Fruit fly (Drosophila melanogaster): ENCODE data around the gene CG15296.

The CG15296 gene

DNA sequence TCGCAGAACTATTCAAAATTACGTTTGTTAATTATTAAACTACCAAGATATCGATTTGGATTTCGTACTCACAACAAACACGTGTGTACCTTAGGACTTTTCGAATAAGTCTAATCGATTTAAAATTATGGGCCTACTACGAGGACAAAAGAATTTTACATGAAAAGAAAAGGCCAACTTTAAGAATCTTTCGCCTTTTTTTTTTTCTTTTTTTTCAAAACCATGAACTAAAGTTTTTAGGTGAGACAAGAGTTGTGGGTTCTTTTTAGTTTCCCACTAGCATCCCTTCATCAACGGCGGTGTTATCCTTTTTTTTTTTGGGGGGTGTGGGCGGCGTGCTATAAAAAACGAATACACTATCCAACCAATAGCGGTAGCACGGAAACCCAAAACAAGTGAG lies at the start of gene CG15296:
Gene CG15296 (minus strand): TSS at position 101 of the 400 bp plus-strand sequence.
- no peak for TF ChIP-seq h (optimal IDR thresholded peaks at IDR 0.05)
- TF ChIP-seq Sin3A (optimal IDR thresholded peaks at IDR 0.05): no peak
- TF ChIP-seq ttk (optimal IDR thresholded peaks at IDR 0.05): no peak
- TF ChIP-seq insv (optimal IDR thresholded peaks at IDR 0.05): no peak
- no peak for TF ChIP-seq psq (optimal IDR thresholded peaks at IDR 0.05)
- no peak for TF ChIP-seq Myc (optimal IDR thresholded peaks at IDR 0.05)

DNA sequence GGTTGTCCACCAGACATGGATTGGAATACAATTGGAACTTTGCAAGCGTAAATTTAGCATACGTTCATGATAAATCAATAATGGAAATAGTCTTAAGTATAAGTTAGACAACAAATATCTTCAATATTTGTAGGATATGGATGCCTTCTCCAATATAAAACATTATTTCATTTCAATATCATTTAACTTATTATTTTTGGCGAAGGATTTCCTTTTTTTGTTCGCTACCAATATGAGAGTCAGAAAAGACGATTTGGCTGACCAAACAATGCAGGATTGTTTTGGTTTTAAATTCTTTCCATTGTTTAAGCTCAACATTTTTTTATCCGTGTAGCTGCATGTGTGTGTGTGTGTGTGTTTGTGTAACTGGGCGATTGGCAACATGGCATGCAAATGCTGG lies 48.8 kb upstream of the CG15296 start:
- TF ChIP-seq Sin3A (optimal IDR thresholded peaks at IDR 0.05) (no peak), insv (optimal IDR thresholded peaks at IDR 0.05) (no peak), Myc (optimal IDR thresholded peaks at IDR 0.05) (no peak), ttk (optimal IDR thresholded peaks at IDR 0.05) (no peak), h (optimal IDR thresholded peaks at IDR 0.05) (no peak), psq (optimal IDR thresholded peaks at IDR 0.05) (no peak)

DNA sequence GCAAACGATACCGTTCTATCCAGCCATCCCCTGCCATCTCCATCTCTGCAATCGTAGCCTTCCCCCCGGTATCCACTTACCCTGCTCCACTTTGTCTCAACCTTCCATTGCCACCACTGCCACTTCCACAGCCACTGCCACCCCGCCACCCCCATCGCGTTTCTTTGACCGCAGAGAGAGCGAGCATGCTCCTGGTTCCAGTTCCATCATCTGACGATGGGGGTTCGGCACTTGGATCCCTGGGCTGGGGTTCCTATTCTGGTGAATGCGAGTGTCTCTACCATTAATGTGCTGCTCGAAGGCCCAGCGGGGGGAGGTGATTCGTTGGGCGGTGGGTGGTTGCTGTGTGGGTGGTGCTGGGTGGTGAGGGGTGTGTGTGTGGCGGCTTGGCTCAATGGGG lies 47.2 kb upstream of the CG15296 start:
- TF ChIP-seq Sin3A (optimal IDR thresholded peaks at IDR 0.05) (no peak), h (optimal IDR thresholded peaks at IDR 0.05) (no peak)

DNA sequence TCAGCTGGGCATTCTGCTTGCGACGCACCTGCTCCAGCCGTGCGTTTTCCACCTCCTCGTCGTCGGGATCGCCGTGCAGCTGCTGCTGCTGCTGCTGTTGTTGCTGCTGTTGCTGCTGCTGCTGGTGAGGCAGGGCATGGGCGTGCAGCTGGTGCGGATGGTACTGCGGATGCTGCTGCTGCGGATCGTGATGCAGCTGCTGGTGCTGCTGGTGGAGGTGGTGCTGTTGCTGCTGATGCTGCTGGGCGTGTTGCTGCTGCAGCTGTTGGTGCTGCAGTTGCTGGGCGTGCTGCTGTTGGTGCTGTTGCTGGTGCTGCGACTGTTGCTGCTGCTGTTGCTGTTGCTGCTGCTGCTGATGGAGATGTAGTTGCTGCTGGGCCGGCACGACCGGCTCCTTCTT lies 41.2 kb upstream of the CG15296 start:
- no peak for TF ChIP-seq insv (optimal IDR thresholded peaks at IDR 0.05)
- no peak for TF ChIP-seq Sin3A (optimal IDR thresholded peaks at IDR 0.05)
- no peak for TF ChIP-seq Myc (optimal IDR thresholded peaks at IDR 0.05)
- TF ChIP-seq psq (optimal IDR thresholded peaks at IDR 0.05): no peak
- no peak for TF ChIP-seq ttk (optimal IDR thresholded peaks at IDR 0.05)
- no peak for TF ChIP-seq h (optimal IDR thresholded peaks at IDR 0.05)

DNA sequence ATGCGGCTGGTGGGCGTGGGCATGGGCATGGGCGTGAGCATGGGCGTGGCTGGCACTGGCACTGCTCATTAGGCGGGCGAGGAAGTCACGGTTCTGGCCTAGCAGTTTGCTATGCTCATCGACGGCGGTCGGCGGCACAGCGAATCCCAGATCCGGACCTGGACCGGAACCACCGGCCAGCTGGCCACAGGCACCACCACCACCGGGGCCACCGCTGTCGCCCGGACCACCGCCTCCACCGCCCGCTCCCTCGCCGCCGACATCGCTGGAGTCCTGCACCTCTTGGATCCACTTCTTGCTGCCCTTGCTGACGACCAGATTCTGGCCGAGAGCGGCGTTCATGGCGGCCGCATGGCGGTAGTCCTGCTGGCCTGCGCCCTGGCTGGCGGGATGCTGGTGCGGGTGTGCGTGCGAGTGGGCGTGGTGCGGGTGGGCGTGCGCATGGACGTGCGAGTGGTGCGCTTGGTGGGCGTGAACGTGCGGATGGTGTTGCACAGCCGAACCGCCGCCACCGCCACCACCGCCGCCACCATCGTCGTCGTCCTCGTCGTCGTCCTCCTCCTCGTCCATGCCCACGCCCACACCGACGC lies 40.6 kb upstream of the CG15296 start:
- TF ChIP-seq psq (optimal IDR thresholded peaks at IDR 0.05) (no peak), Myc (optimal IDR thresholded peaks at IDR 0.05) (no peak), ttk (optimal IDR thresholded peaks at IDR 0.05) (no peak), Sin3A (optimal IDR thresholded peaks at IDR 0.05) (no peak), h (optimal IDR thresholded peaks at IDR 0.05) (no peak), insv (optimal IDR thresholded peaks at IDR 0.05) (no peak)

DNA sequence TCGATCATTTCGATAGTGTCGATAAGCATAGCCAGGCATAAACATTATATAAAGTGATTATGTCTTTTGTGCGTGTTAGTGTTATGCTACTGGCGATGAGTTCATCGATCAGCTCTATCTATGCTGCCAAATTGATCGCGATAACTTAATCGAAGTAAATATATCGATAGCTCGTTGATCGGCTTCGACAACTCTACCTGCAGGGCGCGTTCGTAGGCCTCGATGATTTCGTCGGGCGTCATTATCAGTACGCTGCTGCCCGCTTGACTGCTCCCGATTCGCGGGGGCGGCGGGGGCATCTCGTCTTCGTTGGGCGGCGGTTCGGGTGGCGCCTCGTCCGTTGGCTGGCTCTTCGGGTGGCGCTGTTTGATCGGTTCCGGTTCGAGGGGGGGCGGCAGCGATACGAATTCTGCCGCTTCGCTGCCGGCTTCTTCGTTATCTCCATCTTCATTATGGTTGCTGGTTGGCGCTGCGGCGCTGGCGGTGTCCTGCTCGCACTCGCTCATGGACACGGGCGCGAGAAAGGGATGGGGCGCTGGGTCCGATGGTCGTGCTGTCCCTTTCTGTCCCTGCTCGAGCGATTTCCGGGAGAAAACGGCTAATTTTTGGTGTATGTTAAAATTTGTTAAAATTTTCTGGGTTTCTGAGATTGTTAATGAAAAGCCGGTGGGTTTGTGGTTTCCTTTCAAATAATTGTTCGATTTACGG lies 35.8 kb upstream of the CG15296 start, which contains the start of gene CG1628:
Gene CG1628 (minus strand): TSS at position 658 of the 708 bp plus-strand sequence.
- TF ChIP-seq insv (optimal IDR thresholded peaks at IDR 0.05) (no peak), psq (optimal IDR thresholded peaks at IDR 0.05) (peak; percentile 28)

DNA sequence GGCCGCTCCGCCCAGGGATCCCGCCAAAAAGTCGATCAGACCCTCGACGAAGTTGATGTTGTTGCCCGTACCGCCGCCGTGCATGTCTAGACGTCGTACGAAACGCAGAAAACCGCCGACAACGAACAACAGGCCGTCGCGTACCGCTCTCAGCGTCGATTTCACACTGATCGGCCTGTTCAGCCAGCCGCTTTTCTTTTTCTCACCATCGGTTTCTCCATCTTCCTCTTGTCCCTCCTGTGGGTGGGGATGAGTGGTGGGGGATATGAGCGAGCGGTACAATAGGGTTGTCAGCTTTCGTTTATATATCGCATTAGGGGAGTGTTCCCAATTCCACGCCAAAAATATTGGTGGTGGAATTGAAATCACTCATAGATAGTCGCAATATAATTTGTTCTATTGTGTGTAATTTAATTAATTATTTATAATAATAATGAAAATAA lies 35.1 kb upstream of the CG15296 start:
- TF ChIP-seq insv (optimal IDR thresholded peaks at IDR 0.05): no peak
- TF ChIP-seq Myc (optimal IDR thresholded peaks at IDR 0.05): no peak
- no peak for TF ChIP-seq psq (optimal IDR thresholded peaks at IDR 0.05)
- no peak for TF ChIP-seq ttk (optimal IDR thresholded peaks at IDR 0.05)
- no peak for TF ChIP-seq h (optimal IDR thresholded peaks at IDR 0.05)
- no peak for TF ChIP-seq Sin3A (optimal IDR thresholded peaks at IDR 0.05)

DNA sequence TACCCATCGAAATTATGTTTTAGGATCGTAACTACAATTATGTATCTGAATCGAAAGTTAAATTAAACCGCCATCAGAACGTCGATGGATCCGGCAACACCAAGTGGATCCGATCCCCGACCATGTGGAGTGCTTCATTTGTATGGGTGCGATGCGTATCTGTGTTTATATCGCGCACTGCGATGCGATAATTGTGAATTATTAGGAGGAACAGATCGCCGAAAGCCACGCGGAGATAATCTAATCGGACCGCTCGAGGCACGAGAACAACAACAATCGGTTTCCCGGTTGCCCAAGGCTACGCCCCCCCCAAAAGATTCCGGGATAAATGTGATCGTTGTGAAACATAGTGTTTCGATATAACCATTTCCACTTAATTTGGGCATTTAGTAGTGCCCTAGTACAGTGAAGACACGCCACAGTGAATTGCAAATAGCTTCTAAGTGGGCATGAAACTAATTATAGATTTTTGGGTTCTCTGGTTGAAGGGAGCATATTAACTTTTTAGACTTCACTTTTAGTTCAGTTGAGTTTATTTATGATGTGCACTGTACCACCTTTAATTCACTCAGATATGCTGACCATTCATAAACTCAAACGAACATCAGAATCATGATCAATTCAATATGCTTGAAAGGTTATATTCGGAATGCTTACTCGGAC lies 34.0 kb upstream of the CG15296 start:
- no peak for TF ChIP-seq Myc (optimal IDR thresholded peaks at IDR 0.05)
- TF ChIP-seq h (optimal IDR thresholded peaks at IDR 0.05): no peak
- TF ChIP-seq Sin3A (optimal IDR thresholded peaks at IDR 0.05): no peak
- TF ChIP-seq psq (optimal IDR thresholded peaks at IDR 0.05): no peak
- TF ChIP-seq ttk (optimal IDR thresholded peaks at IDR 0.05): no peak
- no peak for TF ChIP-seq insv (optimal IDR thresholded peaks at IDR 0.05)

DNA sequence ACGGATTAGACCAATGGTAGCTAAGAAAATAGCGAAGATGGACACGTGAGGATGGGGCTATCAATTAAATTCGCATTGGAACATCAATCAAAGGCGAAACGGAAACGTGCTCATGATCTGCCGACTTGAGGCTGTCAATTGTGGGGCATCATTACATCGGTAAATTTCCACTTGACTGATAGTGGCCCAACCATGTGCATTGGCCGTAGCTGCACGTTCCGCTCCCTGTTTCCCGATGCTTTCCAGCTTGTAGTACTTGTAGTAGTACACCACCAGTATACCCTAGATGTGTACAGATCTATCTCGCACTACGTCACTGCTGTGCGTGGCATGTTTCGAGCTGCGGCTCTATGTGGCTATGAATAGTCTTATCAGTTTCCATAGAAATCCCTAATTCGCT lies 32.9 kb upstream of the CG15296 start:
- no peak for TF ChIP-seq ttk (optimal IDR thresholded peaks at IDR 0.05)
- no peak for TF ChIP-seq Myc (optimal IDR thresholded peaks at IDR 0.05)
- TF ChIP-seq Sin3A (optimal IDR thresholded peaks at IDR 0.05): no peak
- no peak for TF ChIP-seq psq (optimal IDR thresholded peaks at IDR 0.05)
- no peak for TF ChIP-seq insv (optimal IDR thresholded peaks at IDR 0.05)
- no peak for TF ChIP-seq h (optimal IDR thresholded peaks at IDR 0.05)

DNA sequence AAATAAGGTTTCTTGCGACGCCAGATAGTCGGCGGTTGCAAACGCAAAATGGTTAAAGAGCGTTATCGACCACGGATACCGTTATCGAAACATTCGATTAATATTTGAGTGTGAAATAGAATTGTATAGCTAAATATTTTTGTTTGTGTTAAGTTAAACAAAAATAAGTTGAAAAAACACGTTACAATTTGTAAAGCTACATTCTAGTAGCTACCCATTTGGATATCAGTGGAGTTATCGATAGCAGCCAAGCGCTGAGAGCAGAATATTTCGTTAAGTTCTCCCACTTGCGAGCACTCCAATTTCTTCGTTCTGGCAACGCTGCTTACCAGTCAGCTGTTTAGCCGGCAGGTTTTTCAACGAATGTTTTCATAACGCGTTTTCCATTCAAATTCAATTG lies 29.4 kb upstream of the CG15296 start, which contains the start of the genes Hmr and CG2124:
Gene Hmr (minus strand): TSS at position 43 of the 400 bp plus-strand sequence.
Gene CG2124 (plus strand): TSS at position 310 of the 400 bp plus-strand sequence.
- TF ChIP-seq ttk (optimal IDR thresholded peaks at IDR 0.05) (no peak), h (optimal IDR thresholded peaks at IDR 0.05) (no peak), psq (optimal IDR thresholded peaks at IDR 0.05) (no peak), Sin3A (optimal IDR thresholded peaks at IDR 0.05) (no peak), Myc (optimal IDR thresholded peaks at IDR 0.05) (no peak), insv (optimal IDR thresholded peaks at IDR 0.05) (no peak)

DNA sequence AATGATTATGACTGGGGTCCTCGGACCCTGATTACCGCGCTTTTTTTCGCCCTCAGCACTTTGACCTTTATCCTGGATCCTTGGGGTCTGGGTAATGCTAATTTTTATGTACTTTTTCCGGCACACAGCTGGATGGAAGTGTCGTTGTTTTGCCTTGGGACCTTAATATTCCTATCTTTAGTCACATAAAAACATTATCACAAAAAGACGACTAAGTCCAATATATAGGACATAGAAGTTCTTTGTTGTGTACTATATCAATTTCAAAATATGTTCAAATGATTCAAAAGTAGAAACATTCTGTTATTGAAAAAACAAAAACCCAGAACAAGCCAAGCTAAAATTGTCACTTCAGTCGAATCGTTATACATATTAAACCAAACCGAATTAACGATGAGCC lies 22.4 kb upstream of the CG15296 start, which contains the start of gene Rab9D:
Gene Rab9D (plus strand): TSS at position 301 of the 400 bp plus-strand sequence.
- no peak for TF ChIP-seq Sin3A (optimal IDR thresholded peaks at IDR 0.05)
- no peak for TF ChIP-seq psq (optimal IDR thresholded peaks at IDR 0.05)
- TF ChIP-seq insv (optimal IDR thresholded peaks at IDR 0.05): no peak
- no peak for TF ChIP-seq ttk (optimal IDR thresholded peaks at IDR 0.05)
- no peak for TF ChIP-seq h (optimal IDR thresholded peaks at IDR 0.05)
- TF ChIP-seq Myc (optimal IDR thresholded peaks at IDR 0.05): no peak

DNA sequence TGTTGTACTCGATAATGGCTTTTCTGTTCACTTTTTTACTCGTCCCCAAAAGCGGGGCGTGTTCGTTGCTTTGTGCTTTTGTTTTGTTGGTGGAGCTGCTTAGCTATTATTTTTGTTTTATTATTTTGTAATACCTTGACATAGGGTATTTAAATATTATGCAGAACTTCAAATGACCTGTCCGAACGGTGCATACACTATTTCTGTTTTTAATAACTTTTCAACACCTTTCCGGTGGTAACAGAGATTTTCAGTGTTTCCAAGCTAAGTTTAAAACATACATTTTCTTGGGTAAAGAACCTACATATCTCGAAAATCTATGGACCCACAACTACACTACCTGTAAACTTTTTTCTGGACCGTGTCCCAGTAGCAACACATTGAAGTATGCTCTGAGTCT lies 21.1 kb upstream of the CG15296 start:
- no peak for TF ChIP-seq h (optimal IDR thresholded peaks at IDR 0.05)
- no peak for TF ChIP-seq Sin3A (optimal IDR thresholded peaks at IDR 0.05)
- TF ChIP-seq insv (optimal IDR thresholded peaks at IDR 0.05): no peak
- no peak for TF ChIP-seq ttk (optimal IDR thresholded peaks at IDR 0.05)
- TF ChIP-seq psq (optimal IDR thresholded peaks at IDR 0.05): no peak
- TF ChIP-seq Myc (optimal IDR thresholded peaks at IDR 0.05): no peak
